Worm (Caenorhabditis elegans) whole organism, L4/young adult: ENCODE data around the gene F02D10.2.

Experiments
- W03F9.2 ChIP-seq: fragments of 150-350 bp; optimal IDR thresholded peaks from 2 replicates; lab custom pipeline; 2014; ENCODE audit warnings: missing biosample characterization, missing genetic modification characterization
- him-1 ChIP-seq: sonication (generic microtip); optimal IDR thresholded peaks from 2 replicates; lab custom pipeline; 2016; ENCODE audit warnings: missing genotype, missing genetic modification reagents, missing genetic modification characterization, missing compliant biosample characterization

DNA sequence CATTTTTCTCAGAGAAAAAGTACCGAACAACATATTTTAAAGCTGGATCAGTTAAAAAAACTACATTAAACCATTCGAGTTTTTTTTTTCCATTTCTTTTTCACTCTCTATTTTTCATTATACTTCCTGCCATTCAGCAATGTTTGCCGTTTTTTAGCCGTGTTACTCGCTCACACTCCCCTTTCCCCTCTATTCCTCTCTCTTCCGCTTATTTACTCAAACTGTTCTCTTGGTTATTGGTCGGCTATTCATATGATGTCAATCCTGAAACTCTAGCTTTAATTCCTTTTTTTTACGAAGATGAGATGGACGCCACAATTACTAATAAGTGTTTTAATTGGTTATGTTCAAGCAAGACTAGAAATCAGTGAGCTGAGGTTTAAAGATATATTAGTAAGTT, 8.2 kb upstream of the F02D10.2 start, which contains the start of gene tre-4:
- TF ChIP-seq him-1 (tag; lab: Kevin White, UChicago): no peak
- TF ChIP-seq W03F9.2 (tag; lab: Kevin White, UChicago): no peak
